Worm (Caenorhabditis elegans): ENCODE data around the gene Y51H4A.23.

Gene Y51H4A.23

DNA sequence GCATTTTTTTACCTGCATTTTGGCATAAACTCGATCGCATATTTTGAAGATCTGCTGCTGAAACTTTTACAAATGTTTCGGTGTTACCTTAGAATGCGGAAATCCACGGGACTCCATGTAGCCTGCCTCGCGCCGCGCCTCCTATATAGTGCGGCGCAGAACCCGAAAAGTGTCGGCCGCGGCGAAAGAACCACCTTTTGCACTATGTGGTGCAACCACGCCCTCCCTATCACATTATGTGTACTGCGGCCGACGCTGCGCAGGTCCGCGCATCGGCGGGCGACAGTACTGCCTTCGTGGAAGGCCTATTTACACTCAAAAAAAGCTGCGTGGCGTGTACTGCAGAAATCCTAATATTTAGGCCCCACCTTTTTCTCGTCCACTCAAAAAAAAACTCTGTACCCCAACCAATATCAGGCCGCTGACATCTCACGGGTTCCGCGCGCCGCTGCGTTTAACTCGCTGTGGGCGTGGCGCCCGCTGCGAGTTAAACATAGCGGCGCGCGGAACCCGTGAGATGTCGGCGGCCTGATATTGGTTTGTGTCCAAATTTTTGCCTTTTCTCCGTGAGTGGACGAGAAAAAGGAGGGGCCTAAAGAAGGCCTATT is 612 bp upstream of the Y51H4A.23 start:
- TF ChIP-seq dmd-4 (tag; optimal IDR thresholded peaks at IDR 0.05; ENCODE audit: borderline replicate concordance) (no peak), unc-42 (tag; optimal IDR thresholded peaks at IDR 0.05) (no peak), rnt-1 (tag; optimal IDR thresholded peaks at IDR 0.05) (no peak), F13H6.1 (tag; optimal IDR thresholded peaks at IDR 0.05) (no peak), eyg-1 (tag; optimal IDR thresholded peaks at IDR 0.05) (no peak), hlh-30 (tag; optimal IDR thresholded peaks at IDR 0.05; ENCODE audit: insufficient read depth) (no peak), ref-2 (tag; optimal IDR thresholded peaks at IDR 0.05) (no peak), K02D7.2 (tag; optimal IDR thresholded peaks at IDR 0.05) (no peak), pha-2 (tag; optimal IDR thresholded peaks at IDR 0.05) (no peak), sox-2 (GFP tag; IDR thresholded peaks at IDR 0.05) (no peak), odd-2 (tag; optimal IDR thresholded peaks at IDR 0.05) (no peak), Y22D7AL.16 (tag; optimal IDR thresholded peaks at IDR 0.05) (no peak), hlh-6 (tag; optimal IDR thresholded peaks at IDR 0.05) (no peak)

DNA sequence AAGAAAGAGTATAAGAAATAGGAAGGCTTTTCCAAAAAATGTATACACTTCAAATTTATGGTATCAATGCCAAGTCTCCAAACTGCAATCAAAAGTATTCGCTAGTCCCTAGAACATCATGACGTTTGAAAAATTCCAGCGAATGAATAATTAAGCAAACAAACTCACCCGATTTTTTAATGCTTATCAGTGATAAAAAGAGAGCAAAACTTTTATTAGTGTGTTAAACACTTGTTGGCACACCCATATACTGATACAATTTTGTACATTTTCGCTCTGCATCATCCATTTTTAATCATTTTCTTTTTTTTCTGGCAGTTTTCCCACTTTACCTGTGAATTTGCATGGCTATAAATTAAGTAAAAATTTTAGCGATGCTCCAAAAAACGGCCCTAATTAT is 13.2 kb downstream of the Y51H4A.23 start, which contains the start of gene Y51H4A.25:
Gene Y51H4A.25 (plus strand): TSS at position 373 of the 400 bp plus-strand sequence.
- TF ChIP-seq fkh-6 (tag; optimal IDR thresholded peaks at IDR 0.05) (no peak), ceh-19 (GFP tag; optimal IDR thresholded peaks at IDR 0.05) (no peak), ttx-3 (tag; optimal IDR thresholded peaks at IDR 0.05) (no peak), pha-4 (tag; optimal IDR thresholded peaks at IDR 0.05) (no peak), dmd-4 (tag; optimal IDR thresholded peaks at IDR 0.05; ENCODE audit: borderline replicate concordance) (no peak), dve-1 (tag; optimal IDR thresholded peaks at IDR 0.05) (no peak), sox-4 (tag; optimal IDR thresholded peaks at IDR 0.05) (no peak), nfya-1 (tag; optimal IDR thresholded peaks at IDR 0.05) (no peak), unc-86 (tag; optimal IDR thresholded peaks at IDR 0.05) (no peak), pat-9 (tag; optimal IDR thresholded peaks at IDR 0.05) (no peak), ama-1 (optimal IDR thresholded peaks at IDR 0.05) (no peak), C38D4.7 (GFP tag; optimal IDR thresholded peaks at IDR 0.05) (no peak), F13H6.1 (tag; optimal IDR thresholded peaks at IDR 0.05) (no peak), ets-4 (tag; optimal IDR thresholded peaks at IDR 0.05) (no peak), ceh-6 (GFP tag; optimal IDR thresholded peaks at IDR 0.05) (no peak), lim-6 (tag; optimal IDR thresholded peaks at IDR 0.05) (no peak), ceh-22 (tag; optimal IDR thresholded peaks at IDR 0.05) (no peak), pha-2 (tag; optimal IDR thresholded peaks at IDR 0.05) (no peak)

DNA sequence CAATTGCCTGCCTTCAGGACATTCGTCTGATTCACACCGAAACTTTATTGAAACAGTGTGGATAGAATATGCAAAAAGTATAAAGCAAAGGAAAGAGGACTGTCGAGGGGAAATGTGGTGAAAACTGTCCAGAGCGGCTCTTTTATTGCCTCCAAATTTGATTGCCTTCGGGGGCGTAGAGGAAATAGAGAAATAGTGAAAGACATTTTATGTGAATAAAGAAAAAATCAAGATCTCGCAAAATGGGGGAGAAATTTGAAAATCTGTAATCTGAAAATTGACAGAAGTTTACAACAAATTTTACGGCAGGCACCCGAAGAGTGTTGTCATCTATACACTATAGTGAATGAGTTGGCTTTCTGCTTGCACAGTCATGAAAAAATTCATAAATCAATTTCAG is 18.1 kb downstream of the Y51H4A.23 start, which contains the start of gene Y51H4A.24:
Gene Y51H4A.24 (minus strand): TSS at position 101 of the 400 bp plus-strand sequence.
- TF ChIP-seq pqm-1 (tag; optimal IDR thresholded peaks at IDR 0.05) = no peak
- TF ChIP-seq ceh-6 (GFP tag; optimal IDR thresholded peaks at IDR 0.05) = no peak
- no peak for TF ChIP-seq gmeb-2 (tag; optimal IDR thresholded peaks at IDR 0.05)
- no peak for TF ChIP-seq pat-9 (tag; optimal IDR thresholded peaks at IDR 0.05)
- no peak for TF ChIP-seq dmd-4 (tag; optimal IDR thresholded peaks at IDR 0.05; ENCODE audit: borderline replicate concordance)
- no peak for TF ChIP-seq C08G9.2 (tag; optimal IDR thresholded peaks at IDR 0.05)
- no peak for TF ChIP-seq unc-42 (tag; optimal IDR thresholded peaks at IDR 0.05)
- no peak for TF ChIP-seq nfya-1 (tag; optimal IDR thresholded peaks at IDR 0.05)
- no peak for TF ChIP-seq fax-1 (tag; optimal IDR thresholded peaks at IDR 0.05)
- no peak for TF ChIP-seq pha-2 (tag; optimal IDR thresholded peaks at IDR 0.05)
- TF ChIP-seq fkh-10 (GFP tag; optimal IDR thresholded peaks at IDR 0.05) = no peak
- TF ChIP-seq zip-5 (tag; optimal IDR thresholded peaks at IDR 0.05) = no peak

DNA sequence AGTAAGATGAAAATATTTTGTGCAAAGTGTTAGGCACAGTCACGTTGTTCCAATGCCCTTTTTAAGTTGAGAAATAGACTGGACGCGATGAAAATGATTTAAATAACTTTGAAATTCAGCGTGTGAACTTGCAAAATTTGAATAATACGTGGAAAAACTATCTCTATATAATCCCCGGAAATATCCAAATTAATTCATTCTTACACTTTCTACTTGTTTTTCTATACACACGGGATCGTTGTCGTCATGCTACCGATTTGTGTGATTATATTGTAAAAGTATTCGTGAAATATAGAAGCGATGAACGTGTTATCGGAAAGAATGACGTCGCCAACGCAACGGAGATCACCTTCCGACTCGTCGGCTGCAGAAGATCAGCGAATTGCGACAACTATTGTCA is 20.8 kb downstream of the Y51H4A.23 start, which contains the start of gene Y43D4A.1:
Gene Y43D4A.1 (plus strand): TSS at position 301 of the 400 bp plus-strand sequence.
- TF ChIP-seq tbx-2 (tag; optimal IDR thresholded peaks at IDR 0.05) (no peak), C08G9.2 (tag; optimal IDR thresholded peaks at IDR 0.05) (no peak), F13H6.1 (tag; optimal IDR thresholded peaks at IDR 0.05) (no peak), gmeb-2 (tag; optimal IDR thresholded peaks at IDR 0.05) (no peak), fkh-10 (GFP tag; optimal IDR thresholded peaks at IDR 0.05) (no peak), pha-4 (tag; optimal IDR thresholded peaks at IDR 0.05) (no peak), odd-2 (tag; optimal IDR thresholded peaks at IDR 0.05) (no peak), sox-2 (GFP tag; IDR thresholded peaks at IDR 0.05) (no peak), ceh-2 (tag; optimal IDR thresholded peaks at IDR 0.05) (no peak), ceh-30 (tag; optimal IDR thresholded peaks at IDR 0.05) (no peak), ttx-3 (tag; optimal IDR thresholded peaks at IDR 0.05) (no peak), sdc-2 (tag; optimal IDR thresholded peaks at IDR 0.05) (no peak), ceh-24 (tag; optimal IDR thresholded peaks at IDR 0.05) (no peak), rnt-1 (tag; optimal IDR thresholded peaks at IDR 0.05) (no peak), sox-4 (tag; optimal IDR thresholded peaks at IDR 0.05) (no peak), ceh-45 (GFP tag; IDR thresholded peaks at IDR 0.05) (no peak), unc-3 (GFP tag; conservative IDR thresholded peaks at IDR 0.05) (no peak), unc-3 (tag; optimal IDR thresholded peaks at IDR 0.05) (no peak)

All from whole organism, late embryonic.